Fruit fly (Drosophila melanogaster) whole organism, wandering third instar larva: Measurements from ENCODE around the gene ftz-f1.
A peak's percentile ranks its signal among the peaks of the same experiment; 100 is the strongest.

ENCODE experiments used
- Abd-B ChIP-seq: fragments of >200 bp; optimal IDR thresholded peaks from 2 replicates; lab custom pipeline; 2017; ENCODE audit warnings: missing biosample characterization, missing genetic modification characterization
- CG9705 ChIP-seq: fragments of 200-800 bp; sonication (Bioruptor generic); optimal IDR thresholded peaks from 2 replicates; lab custom pipeline; 2018; ENCODE audit warnings: missing biosample characterization, mild to moderate bottlenecking, missing genetic modification characterization
- CrebA ChIP-seq: fragments of 200-800 bp; sonication (Bioruptor generic); optimal IDR thresholded peaks from 2 replicates; lab custom pipeline; 2016; ENCODE audit warnings: missing biosample characterization, mild to moderate bottlenecking, missing genetic modification characterization, borderline replicate concordance
- Dif ChIP-seq: fragments of 200-275, 200-300 bp; sonication (Bioruptor generic); optimal IDR thresholded peaks from 2 replicates; lab custom pipeline; 2018; ENCODE audit warnings: missing biosample characterization, missing genetic modification characterization; ENCODE audit not compliant: partially characterized antibody
- GATAd ChIP-seq: sonication (Bioruptor generic); optimal IDR thresholded peaks from 2 replicates; lab custom pipeline; 2016; ENCODE audit warnings: missing biosample characterization, missing genetic modification characterization
- HLH106 ChIP-seq: fragments of 200-800 bp; optimal IDR thresholded peaks from 3 replicates; lab custom pipeline; 2019; ENCODE audit warnings: missing biosample characterization, mild to moderate bottlenecking, missing genetic modification characterization, moderate library complexity
- Hnf4 ChIP-seq: fragments of 200-800 bp; sonication (Bioruptor generic); optimal IDR thresholded peaks from 2 replicates; lab custom pipeline; 2016; ENCODE audit warnings: missing biosample characterization, mild to moderate bottlenecking, missing genetic modification characterization
- Hr78 ChIP-seq: fragments of >200 bp; optimal IDR thresholded peaks from 2 replicates; lab custom pipeline; 2017; ENCODE audit warnings: missing biosample characterization, missing genetic modification characterization
- Hr83 ChIP-seq: fragments of 200-300 bp; sonication (Bioruptor generic); optimal IDR thresholded peaks from 2 replicates; lab custom pipeline; 2016; ENCODE audit warnings: missing biosample characterization, mild to moderate bottlenecking, missing genetic modification characterization, moderate library complexity; ENCODE audit not compliant: poor library complexity, severe bottlenecking
- Jra ChIP-seq: sonication (Bioruptor generic); optimal IDR thresholded peaks from 2 replicates; lab custom pipeline; 2016; ENCODE audit warnings: missing biosample characterization, missing genetic modification characterization
- Mio ChIP-seq: sonication (Bioruptor generic); optimal IDR thresholded peaks from 2 replicates; lab custom pipeline; 2016; ENCODE audit warnings: missing biosample characterization, missing genetic modification characterization
- Myc ChIP-seq: fragments of >200 bp; optimal IDR thresholded peaks from 2 replicates; lab custom pipeline; 2017
- N ChIP-seq: fragments of >200 bp; optimal IDR thresholded peaks from 2 replicates; lab custom pipeline; 2018; ENCODE audit warnings: missing biosample characterization, missing external identifiers, missing genetic modification characterization
- OdsH ChIP-seq: fragments of 200-800 bp; sonication (Bioruptor generic); optimal IDR thresholded peaks from 2 replicates; lab custom pipeline; 2016; ENCODE audit warnings: missing biosample characterization, mild to moderate bottlenecking, missing genetic modification characterization
- Rel ChIP-seq, 2 experiments: fragments of 200-800 bp; sonication (Bioruptor generic) in 1 of 2; optimal IDR thresholded peaks; 2 replicates in 1 of 2; 3 replicates in 1 of 2; lab custom pipeline; 2016 to 2019; ENCODE audit warnings: mild to moderate bottlenecking in 2 of 2, missing biosample characterization in 2 of 2, missing genetic modification characterization in 2 of 2, moderate library complexity in 1 of 2
- Sp1 ChIP-seq: fragments of 200-800 bp; sonication (Bioruptor generic); optimal IDR thresholded peaks from 3 replicates; lab custom pipeline; 2019; ENCODE audit warnings: missing biosample characterization, mild to moderate bottlenecking, missing genetic modification characterization, moderate library complexity
- Vsx2 ChIP-seq: fragments of 200-300, 225-300 bp; sonication (Bioruptor generic); optimal IDR thresholded peaks from 2 replicates; lab custom pipeline; 2018; ENCODE audit warnings: missing biosample characterization, missing genetic modification characterization; ENCODE audit not compliant: partially characterized antibody
- br ChIP-seq: fragments of 200-800 bp; sonication (Bioruptor generic); optimal IDR thresholded peaks from 2 replicates; lab custom pipeline; 2016; ENCODE audit warnings: missing biosample characterization, missing genetic modification characterization
- brk ChIP-seq: fragments of 200-800 bp; sonication (Bioruptor generic); optimal IDR thresholded peaks from 2 replicates; lab custom pipeline; 2016; ENCODE audit warnings: missing biosample characterization, mild to moderate bottlenecking, missing genetic modification characterization
- dmrt93B ChIP-seq: fragments of 200-800 bp; sonication (Bioruptor generic); optimal IDR thresholded peaks from 2 replicates; lab custom pipeline; 2018; ENCODE audit warnings: missing biosample characterization, mild to moderate bottlenecking, missing genetic modification characterization
- ey ChIP-seq: fragments of 200-800 bp; sonication (Bioruptor generic); optimal IDR thresholded peaks from 2 replicates; lab custom pipeline; 2016; ENCODE audit warnings: missing biosample characterization, missing genetic modification characterization
- foxo ChIP-seq, 2 experiments: fragments of 200-800 bp; sonication (Bioruptor generic); optimal IDR thresholded peaks; 2 replicates in 1 of 2; 3 replicates in 1 of 2; lab custom pipeline; 2016 to 2017; ENCODE audit warnings: missing biosample characterization in 2 of 2, missing genetic modification characterization in 2 of 2
- fru ChIP-seq: fragments of 200-800 bp; sonication (Bioruptor generic); optimal IDR thresholded peaks from 3 replicates; lab custom pipeline; 2016; ENCODE audit warnings: missing biosample characterization, mild to moderate bottlenecking, missing genetic modification characterization
- h ChIP-seq: fragments of 200-800 bp; sonication (Bioruptor generic); optimal IDR thresholded peaks from 3 replicates; lab custom pipeline; 2016; ENCODE audit warnings: missing biosample characterization, mild to moderate bottlenecking, missing genetic modification characterization
- jim ChIP-seq: fragments of 175-275, 200-325 bp; sonication (Bioruptor generic); optimal IDR thresholded peaks from 2 replicates; lab custom pipeline; 2016; ENCODE audit warnings: missing biosample characterization, mild to moderate bottlenecking, missing genetic modification characterization
- pan ChIP-seq: fragments of >200 bp; optimal IDR thresholded peaks from 2 replicates; lab custom pipeline; 2017
- psq ChIP-seq: fragments of 200-800 bp; sonication (Bioruptor generic); optimal IDR thresholded peaks from 3 replicates; lab custom pipeline; 2017; ENCODE audit warnings: missing biosample characterization, mild to moderate bottlenecking, missing genetic modification characterization, moderate library complexity
- rgr ChIP-seq: fragments of 200-800 bp; sonication (Bioruptor generic); optimal IDR thresholded peaks from 3 replicates; lab custom pipeline; 2016; ENCODE audit warnings: missing biosample characterization, mild to moderate bottlenecking, missing genetic modification characterization
- sage ChIP-seq: fragments of 200-800 bp; sonication (Bioruptor generic); optimal IDR thresholded peaks from 2 replicates; lab custom pipeline; 2016; ENCODE audit warnings: missing biosample characterization, mild to moderate bottlenecking, missing genetic modification characterization
- sv ChIP-seq: fragments of 200-800 bp; sonication (Bioruptor generic); optimal IDR thresholded peaks from 3 replicates; lab custom pipeline; 2016; ENCODE audit warnings: missing biosample characterization, missing genetic modification characterization
- tai ChIP-seq: sonication (Bioruptor generic); optimal IDR thresholded peaks from 2 replicates; lab custom pipeline; 2016; ENCODE audit warnings: missing biosample characterization, missing genetic modification characterization
- usp ChIP-seq: fragments of >200 bp; optimal IDR thresholded peaks from 2 replicates; lab custom pipeline; 2017; ENCODE audit warnings: missing biosample characterization, missing genetic modification characterization
- woc ChIP-seq: sonication (Bioruptor generic); optimal IDR thresholded peaks from 2 replicates; lab custom pipeline; 2016; ENCODE audit warnings: missing biosample characterization, mild to moderate bottlenecking, missing genetic modification characterization

ftz-f1 gene

DNA sequence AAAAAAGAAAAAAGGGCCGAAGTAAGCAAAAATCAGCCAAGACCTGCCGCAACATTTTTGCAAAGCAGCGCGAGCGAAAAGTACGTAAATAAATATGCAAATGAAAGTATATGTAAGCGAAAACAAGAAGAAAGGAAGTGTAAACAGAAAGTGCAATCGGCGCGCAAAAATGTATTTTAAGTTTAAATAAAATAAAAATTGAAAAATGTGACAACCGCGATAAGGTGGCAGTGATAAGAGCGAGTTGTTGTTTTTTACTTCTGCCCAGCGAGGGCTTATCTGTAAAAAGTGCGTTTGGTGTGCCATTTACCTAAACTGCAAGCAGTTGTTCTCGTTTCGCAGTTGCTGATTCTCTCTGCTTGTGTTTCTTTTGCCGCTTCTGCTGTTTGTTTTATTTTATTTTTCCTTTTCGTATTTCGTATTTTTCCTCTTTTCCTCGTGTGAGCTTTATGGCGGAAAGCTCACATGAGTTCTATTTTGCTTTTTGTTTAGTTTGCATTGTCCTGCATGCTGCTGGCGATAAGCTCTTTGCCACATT lies 10.4 kb downstream of the ftz-f1 start:
- no peak for TF ChIP-seq Jra
- peak; percentile 15 for TF ChIP-seq dmrt93B (GFP tag; lab: Kevin White, UChicago)
- TF ChIP-seq Dif (GFP tag; lab: Kevin White, UChicago) = no peak
- TF ChIP-seq CrebA (GFP tag; lab: Kevin White, UChicago) = peak; percentile 4
- TF ChIP-seq OdsH (GFP tag; lab: Kevin White, UChicago) = peak; percentile 32
- TF ChIP-seq pan (lab: Kevin White, UChicago) = no peak
- no peak for TF ChIP-seq Myc (lab: Kevin White, UChicago)
- no peak for TF ChIP-seq foxo (GFP tag; optimal IDR thresholded peaks at IDR 0.05; lab: Kevin White, UChicago)
- peak; percentile 59 for TF ChIP-seq psq (GFP tag; lab: Kevin White, UChicago)
- TF ChIP-seq GATAd (GFP tag; lab: Kevin White, UChicago) = no peak
- TF ChIP-seq Sp1 (GFP tag; lab: Kevin White, UChicago) = peak; percentile 27
- peak; percentile 47 for TF ChIP-seq CG9705
- TF ChIP-seq brk (GFP tag; lab: Kevin White, UChicago) = peak; percentile 31
- TF ChIP-seq rgr (GFP tag; lab: Kevin White, UChicago) = peak; percentile 55
- peak; percentile 41 for TF ChIP-seq Hnf4 (GFP tag; lab: Kevin White, UChicago)
- TF ChIP-seq h (GFP tag; lab: Kevin White, UChicago) = peak; percentile 25
- no peak for TF ChIP-seq Mio (GFP tag; lab: Kevin White, UChicago)
- no peak for TF ChIP-seq N (GFP tag; lab: Kevin White, UChicago)
- TF ChIP-seq usp (GFP tag; lab: Kevin White, UChicago) = no peak
- TF ChIP-seq Rel (GFP tag; optimal IDR thresholded peaks at IDR 0.05; lab: Kevin White, UChicago) = no peak
- TF ChIP-seq Rel (tag; optimal IDR thresholded peaks at IDR 0.05; lab: Kevin White, UChicago) = peak; percentile 8
- peak; percentile 35 for TF ChIP-seq br (GFP tag; lab: Kevin White, UChicago)
- peak; percentile 60 for TF ChIP-seq tai (GFP tag; lab: Kevin White, UChicago)
- no peak for TF ChIP-seq Vsx2 (GFP tag; lab: Kevin White, UChicago)

DNA sequence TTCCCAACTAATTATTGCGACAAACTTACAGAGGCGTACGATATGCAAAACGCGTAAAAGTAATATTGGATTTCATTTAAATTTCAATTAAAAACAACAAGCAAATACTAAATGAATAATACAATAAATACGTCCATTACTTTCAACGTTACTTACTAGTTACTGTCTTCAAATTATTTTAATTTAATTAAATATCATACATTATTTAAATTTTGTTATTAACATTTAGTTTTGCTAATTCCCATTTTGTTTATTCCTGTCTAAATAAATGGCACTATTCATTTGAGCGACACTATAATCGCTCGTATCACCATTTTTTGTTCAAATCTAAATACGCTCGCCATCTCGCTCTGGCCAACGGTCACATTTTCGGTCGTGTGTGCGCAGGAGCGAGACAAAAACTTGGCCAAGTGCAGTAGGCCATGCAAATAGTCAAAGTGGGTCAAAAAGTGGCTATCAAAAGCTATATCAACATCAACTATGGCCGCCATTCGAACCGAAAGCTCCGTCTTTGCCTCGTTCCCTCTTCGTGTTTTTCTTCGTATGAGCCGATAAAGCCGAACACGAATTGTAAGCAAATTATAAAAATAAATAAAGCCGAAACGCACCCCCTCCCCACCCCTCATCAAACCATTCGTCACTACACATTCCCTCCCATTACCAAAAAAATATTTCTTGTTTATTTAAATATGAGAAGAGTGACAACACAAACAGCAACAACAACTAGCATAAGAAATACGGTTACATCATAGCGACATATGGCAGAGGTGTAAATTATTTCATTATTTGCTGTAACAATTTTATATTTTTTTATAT lies 11.7 kb downstream of the ftz-f1 start:
- TF ChIP-seq Abd-B = no peak
- TF ChIP-seq Hr78 = no peak
- no peak for TF ChIP-seq dmrt93B (GFP tag; lab: Kevin White, UChicago)
- TF ChIP-seq Hr83 (GFP tag; lab: Kevin White, UChicago) = no peak
- no peak for TF ChIP-seq CrebA (GFP tag; lab: Kevin White, UChicago)
- no peak for TF ChIP-seq sage (GFP tag; lab: Kevin White, UChicago)
- no peak for TF ChIP-seq jim
- TF ChIP-seq pan (lab: Kevin White, UChicago) = no peak
- no peak for TF ChIP-seq Rel (GFP tag; optimal IDR thresholded peaks at IDR 0.05; lab: Kevin White, UChicago)
- TF ChIP-seq Rel (tag; optimal IDR thresholded peaks at IDR 0.05; lab: Kevin White, UChicago) = no peak
- TF ChIP-seq psq (GFP tag; lab: Kevin White, UChicago) = no peak
- TF ChIP-seq h (GFP tag; lab: Kevin White, UChicago) = no peak
- TF ChIP-seq ey = no peak
- no peak for TF ChIP-seq Vsx2 (GFP tag; lab: Kevin White, UChicago)
- no peak for TF ChIP-seq Myc (lab: Kevin White, UChicago)
- TF ChIP-seq GATAd (GFP tag; lab: Kevin White, UChicago) = no peak

DNA sequence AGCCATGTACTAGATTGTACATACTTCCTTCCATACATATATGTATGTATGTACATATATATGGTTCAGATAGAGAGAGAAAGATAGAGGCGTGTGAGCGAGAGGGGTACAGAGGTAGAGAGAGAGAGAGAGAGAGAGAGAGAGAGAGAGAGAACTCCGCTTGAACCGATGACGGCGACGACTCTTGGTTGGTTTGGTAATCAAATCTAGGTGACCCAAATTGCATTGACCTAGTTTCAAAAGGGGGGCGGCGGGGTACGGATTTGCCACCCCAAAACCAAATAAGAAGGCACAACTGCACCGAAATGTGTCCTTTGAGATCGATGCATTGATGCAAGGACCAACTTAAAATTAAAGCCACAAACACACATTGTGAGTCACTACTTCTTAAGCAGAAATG lies 13.2 kb downstream of the ftz-f1 start:
- TF ChIP-seq foxo (GFP tag; optimal IDR thresholded peaks at IDR 0.05; lab: Kevin White, UChicago) (no peak), Dif (GFP tag; lab: Kevin White, UChicago) (no peak), dmrt93B (GFP tag; lab: Kevin White, UChicago) (no peak), Hr78 (no peak), sage (GFP tag; lab: Kevin White, UChicago) (no peak), CG9705 (no peak)

DNA sequence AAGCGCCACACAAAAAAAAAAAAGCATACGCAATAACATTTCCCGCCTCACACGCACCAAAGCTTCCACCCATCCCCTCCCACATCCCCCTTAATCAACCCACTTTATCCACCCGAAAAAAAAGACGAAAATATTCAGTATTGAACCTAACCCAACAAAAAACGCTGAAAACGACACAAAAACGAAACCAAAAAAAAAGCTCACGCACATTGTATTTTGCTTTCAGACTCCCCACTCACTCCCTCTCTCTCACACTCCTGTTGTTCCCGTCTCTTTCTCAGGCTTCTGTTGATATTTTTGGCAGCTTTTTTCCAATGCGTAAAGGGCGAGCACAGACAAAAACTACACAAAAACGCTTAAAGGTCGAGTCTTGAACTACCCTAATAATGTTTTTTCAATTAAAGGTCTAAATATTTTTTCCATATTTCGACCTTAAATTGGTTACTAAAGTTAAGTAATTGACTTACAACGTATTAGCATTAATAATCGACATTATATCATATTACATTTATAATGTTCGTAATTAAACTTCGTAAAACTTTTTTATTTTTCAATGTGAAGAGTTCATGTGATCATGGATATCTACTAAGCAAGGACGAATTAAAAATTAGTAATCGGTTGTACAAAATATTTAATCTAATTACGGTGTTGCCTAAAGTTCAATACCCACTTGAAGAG lies 14.5 kb downstream of the ftz-f1 start:
- TF ChIP-seq Rel (GFP tag; optimal IDR thresholded peaks at IDR 0.05; lab: Kevin White, UChicago) = no peak
- TF ChIP-seq Rel (tag; optimal IDR thresholded peaks at IDR 0.05; lab: Kevin White, UChicago) = no peak
- TF ChIP-seq fru (GFP tag; lab: Kevin White, UChicago) = peak; percentile 4
- TF ChIP-seq HLH106 (tag; lab: Kevin White, UChicago) = no peak
- no peak for TF ChIP-seq Dif (GFP tag; lab: Kevin White, UChicago)
- TF ChIP-seq sv (GFP tag; lab: Kevin White, UChicago) = peak; percentile 29
- TF ChIP-seq woc (GFP tag; lab: Kevin White, UChicago) = peak; percentile 26
- TF ChIP-seq CrebA (GFP tag; lab: Kevin White, UChicago) = no peak
- TF ChIP-seq h (GFP tag; lab: Kevin White, UChicago) = no peak
- peak in 1 of 2 experiments; percentile 23 for TF ChIP-seq foxo (GFP tag; optimal IDR thresholded peaks at IDR 0.05; lab: Kevin White, UChicago)
- no peak for TF ChIP-seq Vsx2 (GFP tag; lab: Kevin White, UChicago)
- TF ChIP-seq Sp1 (GFP tag; lab: Kevin White, UChicago) = peak; percentile 18
- no peak for TF ChIP-seq sage (GFP tag; lab: Kevin White, UChicago)
